Worm (Caenorhabditis elegans) whole organism, L3 larva: ENCODE data around the gene T06E4.21.

Experiments used
- fkh-10 ChIP-seq: sonication (generic microtip); optimal IDR thresholded peaks from 2 replicates; lab custom pipeline; 2017; ENCODE audit warnings: missing biosample characterization, missing genetic modification reagents, missing genetic modification characterization
- jun-1 ChIP-seq: fragments of 150-350 bp; optimal IDR thresholded peaks from 2 replicates; lab custom pipeline; 2014; ENCODE audit warnings: missing biosample characterization, missing genetic modification reagents, missing genetic modification characterization
- mdl-1 ChIP-seq: fragments of 150-350 bp; optimal IDR thresholded peaks from 2 replicates; lab custom pipeline; 2014; ENCODE audit warnings: missing biosample characterization, missing genetic modification characterization
- nhr-237 ChIP-seq: fragments of 150-350 bp; optimal IDR thresholded peaks from 2 replicates; lab custom pipeline; 2014; ENCODE audit warnings: missing biosample characterization, missing genetic modification characterization
- nhr-28 ChIP-seq: fragments of 150-350 bp; optimal IDR thresholded peaks from 2 replicates; lab custom pipeline; 2014; ENCODE audit warnings: missing biosample characterization, missing genetic modification characterization
- pha-4 ChIP-seq: fragments of 150-350 bp; optimal IDR thresholded peaks from 2 replicates; lab custom pipeline; 2014; ENCODE audit warnings: missing biosample characterization, missing genetic modification reagents, missing genetic modification characterization
- snpc-4 ChIP-seq: fragments of 150-350 bp; optimal IDR thresholded peaks from 2 replicates; lab custom pipeline; 2014; ENCODE audit warnings: missing biosample characterization, missing genetic modification characterization
- unc-62 ChIP-seq: fragments of 150-350 bp; sonication (generic microtip); optimal IDR thresholded peaks from 4 replicates; lab custom pipeline; 2014; ENCODE audit warnings: missing biosample characterization, missing genetic modification reagents, missing genetic modification characterization
- ztf-11 ChIP-seq: fragments of 150-350 bp; optimal IDR thresholded peaks from 2 replicates; lab custom pipeline; 2014; ENCODE audit warnings: missing biosample characterization, missing genetic modification characterization
- ztf-4 ChIP-seq: fragments of 150-350 bp; optimal IDR thresholded peaks from 2 replicates; lab custom pipeline; 2014; ENCODE audit warnings: missing biosample characterization, missing genetic modification characterization

DNA sequence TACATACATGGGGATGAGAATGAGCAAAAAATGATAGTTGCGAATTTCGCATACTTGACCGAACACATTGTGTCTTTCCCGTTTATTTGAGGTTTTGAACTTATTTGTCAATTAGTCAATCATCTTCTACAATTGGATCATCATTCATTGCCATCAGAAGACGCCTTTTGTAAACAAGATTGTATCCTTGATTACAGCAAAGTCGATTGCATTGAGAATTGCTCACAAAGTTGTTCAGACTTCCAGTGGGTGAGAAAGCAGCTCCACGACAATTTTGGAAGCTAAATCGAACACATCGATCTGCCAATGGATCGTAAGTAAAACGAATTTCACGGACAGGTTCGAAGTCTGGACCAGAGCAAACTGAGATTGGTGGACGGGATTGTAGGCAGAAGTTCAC is 28.9 kb downstream of the T06E4.21 start:
- TF ChIP-seq unc-62 (no peak), pha-4 (tag; lab: Kevin White, UChicago) (no peak), ztf-11 (tag; lab: Kevin White, UChicago) (no peak), fkh-10 (GFP tag; lab: Kevin White, UChicago) (no peak), nhr-28 (tag; lab: Kevin White, UChicago) (no peak), ztf-4 (tag; lab: Kevin White, UChicago) (no peak), snpc-4 (tag; lab: Kevin White, UChicago) (no peak), nhr-237 (no peak), jun-1 (tag; lab: Kevin White, UChicago) (no peak), mdl-1 (no peak)
